Worm (Caenorhabditis elegans) whole organism, early embryonic: Measurements from ENCODE around the gene F54E4.4.

Experiments
- ama-1 ChIP-seq: fragments of 150-350 bp; optimal IDR thresholded peaks from 2 replicates; lab custom pipeline; 2014
- flt-1 ChIP-seq: fragments of 200-800 bp; sonication (Bioruptor generic); IDR thresholded peaks from 2 replicates; pipeline ENCODE4 v1.3.6; 2022; ENCODE audit warnings: missing genetic modification characterization, missing compliant biosample characterization
- hmg-4 ChIP-seq: fragments of 200-800 bp; sonication (Bioruptor generic); optimal IDR thresholded peaks from 2 replicates; lab custom pipeline; 2018; ENCODE audit warnings: mild to moderate bottlenecking, missing genetic modification characterization, missing compliant biosample characterization
- hnd-1 ChIP-seq: sonication (generic microtip); optimal IDR thresholded peaks from 2 replicates; lab custom pipeline; 2016; ENCODE audit warnings: missing genetic modification characterization, missing compliant biosample characterization
- sea-1 ChIP-seq: fragments of 200-800 bp; sonication (Bioruptor generic); conservative IDR thresholded peaks from 2 replicates; pipeline ENCODE4 v1.3.6; 2022; ENCODE audit warnings: missing genetic modification characterization, missing compliant biosample characterization
- tbx-11 ChIP-seq: fragments of 200-800 bp; sonication (Bioruptor generic); IDR thresholded peaks from 2 replicates; pipeline ENCODE4 v1.3.6; 2022; ENCODE audit warnings: missing genetic modification characterization, missing compliant biosample characterization

- TF ChIP-seq ama-1 (lab: Kevin White, UChicago), result no peak
- no peak for TF ChIP-seq hnd-1 (tag; lab: Kevin White, UChicago)
- TF ChIP-seq flt-1 (GFP tag; lab: Robert Waterston, UW), result no peak
- TF ChIP-seq hmg-4 (GFP tag; lab: Kevin White, UChicago), result no peak
- TF ChIP-seq tbx-11 (GFP tag; lab: Robert Waterston, UW), result no peak
- no peak for TF ChIP-seq sea-1
Measured at ce11 chrX:14652058-14652457, 6.8 kb upstream of the F54E4.4 start.
